Worm (Caenorhabditis elegans) whole organism, L2 larva: ENCODE data around the gene his-37.

ENCODE experiments used
- C34F6.9 ChIP-seq: fragments of 150-350 bp; optimal IDR thresholded peaks from 2 replicates; lab custom pipeline; 2014; ENCODE audit warnings: missing biosample characterization, missing genetic modification characterization
- F13H6.1 ChIP-seq: sonication (generic microtip); optimal IDR thresholded peaks from 2 replicates; lab custom pipeline; 2016; ENCODE audit warnings: missing genetic modification characterization, missing compliant biosample characterization
- Y55F3AM.14 ChIP-seq: fragments of 200-800 bp; sonication (Bioruptor generic); optimal IDR thresholded peaks from 2 replicates; lab custom pipeline; 2018; ENCODE audit warnings: mild to moderate bottlenecking, missing genetic modification characterization, missing compliant biosample characterization
- alr-1 ChIP-seq: fragments of 150-350 bp; optimal IDR thresholded peaks from 2 replicates; lab custom pipeline; 2014; ENCODE audit warnings: missing biosample characterization, missing genetic modification characterization
- aly-2 ChIP-seq: fragments of 150-350 bp; optimal IDR thresholded peaks from 2 replicates; lab custom pipeline; 2014; ENCODE audit warnings: missing biosample characterization, missing genetic modification characterization
- ama-1 ChIP-seq: fragments of 150-350 bp; optimal IDR thresholded peaks from 2 replicates; lab custom pipeline; 2018; ENCODE audit warnings: inconsistent platforms
- ceh-16 ChIP-seq: fragments of 150-350 bp; optimal IDR thresholded peaks from 2 replicates; lab custom pipeline; 2014; ENCODE audit warnings: missing biosample characterization, missing genetic modification characterization
- ceh-82 ChIP-seq: fragments of 150-350 bp; optimal IDR thresholded peaks from 2 replicates; lab custom pipeline; 2014; ENCODE audit warnings: missing biosample characterization, missing genetic modification characterization
- crh-2 ChIP-seq: sonication (generic microtip); optimal IDR thresholded peaks from 2 replicates; lab custom pipeline; 2017; ENCODE audit warnings: missing biosample characterization, missing genetic modification characterization
- dmd-4 ChIP-seq: sonication (generic microtip); optimal IDR thresholded peaks from 2 replicates; lab custom pipeline; 2017; ENCODE audit warnings: missing biosample characterization, missing genetic modification characterization
- egl-27 ChIP-seq: sonication (generic microtip); optimal IDR thresholded peaks from 3 replicates; lab custom pipeline; 2017; ENCODE audit warnings: missing biosample characterization, missing genetic modification reagents, missing genetic modification characterization
- elt-1 ChIP-seq: fragments of 150-350 bp; optimal IDR thresholded peaks from 2 replicates; lab custom pipeline; 2014; ENCODE audit warnings: missing biosample characterization, missing genetic modification characterization
- elt-3 ChIP-seq: sonication (generic microtip); optimal IDR thresholded peaks from 2 replicates; lab custom pipeline; 2017; ENCODE audit warnings: missing biosample characterization, missing genetic modification characterization
- fos-1 ChIP-seq: fragments of 150-350 bp; optimal IDR thresholded peaks from 2 replicates; lab custom pipeline; 2014; ENCODE audit warnings: missing biosample characterization, missing genetic modification characterization
- gmeb-1 ChIP-seq: fragments of 150-350 bp; optimal IDR thresholded peaks from 2 replicates; lab custom pipeline; 2014; ENCODE audit warnings: missing biosample characterization, missing genetic modification characterization
- lin-11 ChIP-seq: fragments of 150-350 bp; sonication (generic microtip); optimal IDR thresholded peaks from 2 replicates; lab custom pipeline; 2014; ENCODE audit warnings: missing biosample characterization, missing genetic modification characterization, inconsistent platforms, mixed read lengths
- lin-13 ChIP-seq: fragments of 150-350 bp; optimal IDR thresholded peaks from 2 replicates; lab custom pipeline; 2014; ENCODE audit warnings: missing biosample characterization, missing genetic modification reagents, missing genetic modification characterization
- lin-39 ChIP-seq: fragments of 150-350 bp; optimal IDR thresholded peaks from 2 replicates; lab custom pipeline; 2014; ENCODE audit warnings: missing biosample characterization, missing genetic modification reagents, missing genetic modification characterization
- lsy-2 ChIP-seq, 2 experiments: fragments of 150-350 bp in 1 of 2; sonication (generic microtip) in 1 of 2; optimal IDR thresholded peaks; 2 replicates each; lab custom pipeline; 2014 to 2017; ENCODE audit warnings: missing biosample characterization in 2 of 2, missing genetic modification characterization in 2 of 2
- mab-5 ChIP-seq: fragments of 150-350 bp; optimal IDR thresholded peaks from 2 replicates; lab custom pipeline; 2014; ENCODE audit warnings: missing biosample characterization, missing genetic modification characterization
- mbf-1 ChIP-seq: sonication (generic microtip); optimal IDR thresholded peaks from 2 replicates; lab custom pipeline; 2017; ENCODE audit warnings: missing biosample characterization, missing genetic modification characterization
- mdl-1 ChIP-seq, 2 experiments: fragments of 150-350 bp in 1 of 2; sonication (generic microtip) in 1 of 2; optimal IDR thresholded peaks; 2 replicates each; lab custom pipeline; 2017; ENCODE audit warnings: missing biosample characterization in 2 of 2, missing genetic modification characterization in 2 of 2
- nhr-129 ChIP-seq: fragments of 150-350 bp; optimal IDR thresholded peaks from 2 replicates; lab custom pipeline; 2014; ENCODE audit warnings: missing biosample characterization, missing genetic modification characterization
- nhr-21 ChIP-seq: fragments of 150-350 bp; optimal IDR thresholded peaks from 2 replicates; lab custom pipeline; 2014; ENCODE audit warnings: missing biosample characterization, missing genetic modification characterization
- nhr-23 ChIP-seq: fragments of 150-350 bp; optimal IDR thresholded peaks from 2 replicates; lab custom pipeline; 2014; ENCODE audit warnings: missing biosample characterization, missing genetic modification reagents, missing genetic modification characterization
- nhr-237 ChIP-seq: fragments of 150-350 bp; optimal IDR thresholded peaks from 2 replicates; lab custom pipeline; 2014; ENCODE audit warnings: missing biosample characterization, missing genetic modification characterization
- nhr-6 ChIP-seq: fragments of 150-350 bp; optimal IDR thresholded peaks from 2 replicates; lab custom pipeline; 2014; ENCODE audit warnings: missing biosample characterization, missing genetic modification characterization
- peb-1 ChIP-seq: fragments of 150-350 bp; optimal IDR thresholded peaks from 2 replicates; lab custom pipeline; 2014; ENCODE audit warnings: missing biosample characterization, missing genetic modification characterization
- sem-4 ChIP-seq: fragments of 150-350 bp; optimal IDR thresholded peaks from 2 replicates; lab custom pipeline; 2014; ENCODE audit warnings: missing biosample characterization, missing genetic modification reagents, missing genetic modification characterization
- skn-1 ChIP-seq: sonication (generic microtip); optimal IDR thresholded peaks from 2 replicates; lab custom pipeline; 2017; ENCODE audit warnings: missing biosample characterization, missing genetic modification characterization
- sma-3 ChIP-seq: sonication (generic microtip); optimal IDR thresholded peaks from 2 replicates; lab custom pipeline; 2016; ENCODE audit warnings: missing genetic modification reagents, missing genetic modification characterization, missing compliant biosample characterization
- sma-9 ChIP-seq, 2 experiments: fragments of 150-350 bp in 1 of 2; sonication (generic microtip) in 1 of 2; optimal IDR thresholded peaks; 2 replicates each; lab custom pipeline; 2014 to 2016; ENCODE audit warnings: missing genetic modification characterization in 2 of 2, mild to moderate bottlenecking in 1 of 2, missing biosample characterization in 1 of 2, missing compliant biosample characterization in 1 of 2, missing genetic modification reagents in 1 of 2, moderate library complexity in 1 of 2
- unc-39 ChIP-seq: fragments of 150-350 bp; optimal IDR thresholded peaks from 2 replicates; lab custom pipeline; 2014; ENCODE audit warnings: missing biosample characterization, missing genetic modification characterization
- unc-55 ChIP-seq: fragments of 150-350 bp; sonication (generic microtip); optimal IDR thresholded peaks from 3 replicates; lab custom pipeline; 2014; ENCODE audit warnings: missing biosample characterization, missing genetic modification reagents, missing genetic modification characterization
- zag-1 ChIP-seq: fragments of 150-350 bp; optimal IDR thresholded peaks from 2 replicates; lab custom pipeline; 2014; ENCODE audit warnings: missing biosample characterization, missing genetic modification characterization
- ztf-1 ChIP-seq: fragments of 200-800 bp; sonication (Bioruptor generic); conservative IDR thresholded peaks from 2 replicates; pipeline ENCODE4 v1.3.6; 2022; ENCODE audit warnings: missing genetic modification characterization, missing compliant biosample characterization
- ztf-11 ChIP-seq: sonication (generic microtip); optimal IDR thresholded peaks from 2 replicates; lab custom pipeline; 2017; ENCODE audit warnings: missing biosample characterization, missing genetic modification characterization

his-37 gene

DNA sequence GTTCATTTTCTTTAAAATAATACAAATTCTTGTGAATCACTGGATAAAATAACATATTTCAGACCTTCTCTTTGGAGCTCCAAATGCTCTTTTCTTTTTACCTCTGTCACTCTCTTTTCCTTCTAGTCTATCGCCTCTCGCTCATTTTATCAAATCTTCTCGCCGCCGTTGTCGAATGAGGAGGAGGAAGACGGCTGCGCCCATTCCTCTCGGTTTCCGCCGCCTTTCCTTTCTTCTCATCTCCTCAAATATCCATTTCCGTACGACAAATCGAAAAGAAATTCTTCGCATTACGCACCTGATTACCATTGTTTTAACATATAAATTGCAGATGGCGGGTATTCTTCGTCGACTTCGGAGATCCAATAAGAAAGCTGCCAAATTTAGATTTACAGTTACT, 3.4 kb downstream of the his-37 start, which contains the start of gene ehbp-1:
TSS of gene ehbp-1 (plus strand) at position 332 of the 400 bp plus-strand sequence.
- TF ChIP-seq peb-1 (no peak), C34F6.9 (tag; lab: Kevin White, UChicago) (peak; percentile 32), aly-2 (no peak), skn-1 (tag; lab: Kevin White, UChicago) (no peak), mbf-1 (tag; lab: Kevin White, UChicago) (no peak), lsy-2 (tag; optimal IDR thresholded peaks at IDR 0.05; lab: Kevin White, UChicago) (peak in 1 of 2 experiments; percentile 3), unc-55 (GFP tag; lab: Kevin White, UChicago) (peak; percentile 40), sma-9 (GFP tag; optimal IDR thresholded peaks at IDR 0.05; lab: Kevin White, UChicago) (peak; percentile 29), sma-9 (tag; optimal IDR thresholded peaks at IDR 0.05; lab: Kevin White, UChicago) (no peak)

DNA sequence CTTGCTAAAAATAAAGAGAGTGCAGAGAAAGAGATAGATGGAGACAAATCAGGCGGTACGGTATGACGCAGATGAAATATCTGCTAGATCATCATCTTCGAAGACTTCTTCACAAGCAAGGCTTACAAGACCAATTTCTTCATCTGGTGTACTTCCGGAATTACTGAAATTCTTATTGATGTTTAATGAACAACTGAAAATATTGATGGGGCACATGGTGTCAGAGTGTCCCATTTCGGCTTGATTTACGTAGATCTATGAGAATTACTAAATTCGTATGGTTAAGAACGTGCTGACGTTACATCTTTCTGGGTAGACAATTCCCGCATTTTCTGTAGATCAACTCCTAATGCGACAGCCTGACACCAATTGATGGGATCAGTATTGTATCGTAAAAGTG, 9.8 kb downstream of the his-37 start:
- no peak for TF ChIP-seq skn-1 (tag; lab: Kevin White, UChicago)
- TF ChIP-seq crh-2 (tag; lab: Kevin White, UChicago): no peak
- TF ChIP-seq zag-1 (tag; lab: Kevin White, UChicago): no peak
- no peak for TF ChIP-seq ztf-1 (GFP tag; lab: Robert Waterston, UW)

DNA sequence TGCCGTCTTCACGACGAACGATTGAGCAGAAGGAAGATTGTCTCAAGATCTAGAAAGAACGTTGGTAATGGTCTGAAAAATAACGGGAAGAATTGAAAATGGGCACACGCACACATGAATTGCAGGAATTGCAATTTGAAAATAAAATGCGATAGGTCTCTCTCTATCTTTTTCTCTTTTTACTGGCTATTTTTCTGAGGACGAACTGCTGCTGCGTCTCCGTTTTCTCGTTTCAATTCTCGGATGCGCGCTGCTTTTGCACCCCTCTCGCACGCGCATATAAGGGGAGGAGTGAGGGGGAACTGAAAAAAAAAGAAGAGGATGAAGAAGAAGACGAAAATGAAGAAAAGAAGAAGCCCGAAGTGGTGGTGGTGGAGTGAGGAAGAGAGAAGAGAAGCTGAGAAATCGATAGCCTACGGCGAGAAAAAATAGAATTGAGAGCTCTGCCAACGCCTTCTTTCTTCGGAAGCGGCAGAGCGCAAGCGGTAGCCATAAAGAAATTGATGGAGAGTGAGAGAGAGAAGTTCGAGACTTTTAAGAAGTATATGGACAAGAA, 14.8 kb downstream of the his-37 start, which contains the start of gene rgef-1:
TSS of gene rgef-1 (minus strand) at position 51 of the 556 bp plus-strand sequence.
- TF ChIP-seq lin-13 (GFP tag; lab: Kevin White, UChicago) (peak; percentile 50), ceh-16 (tag; lab: Kevin White, UChicago) (no peak), mab-5 (peak; percentile 59), gmeb-1 (no peak), Y55F3AM.14 (GFP tag; lab: Kevin White, UChicago) (peak; percentile 53), nhr-23 (tag; lab: Kevin White, UChicago) (no peak), ztf-1 (GFP tag; lab: Robert Waterston, UW) (no peak), alr-1 (tag; lab: Kevin White, UChicago) (no peak), dmd-4 (tag; lab: Kevin White, UChicago) (no peak), sma-3 (GFP tag; lab: Kevin White, UChicago) (no peak), unc-39 (no peak), nhr-237 (tag; lab: Kevin White, UChicago) (no peak), mdl-1 (tag; optimal IDR thresholded peaks at IDR 0.05; lab: Kevin White, UChicago) (peak; percentile 47 to 78), nhr-21 (tag; lab: Kevin White, UChicago) (no peak), lin-11 (tag; lab: Kevin White, UChicago) (peak; percentile 59), crh-2 (tag; lab: Kevin White, UChicago) (peak; percentile 76), zag-1 (tag; lab: Kevin White, UChicago) (peak; percentile 85), ama-1 (lab: Kevin White, UChicago) (no peak), lsy-2 (tag; optimal IDR thresholded peaks at IDR 0.05; lab: Kevin White, UChicago) (peak; percentile 33 to 66), elt-1 (no peak), F13H6.1 (peak; percentile 81), nhr-6 (tag; lab: Kevin White, UChicago) (no peak), nhr-129 (tag; lab: Kevin White, UChicago) (peak; percentile 56), ztf-11 (tag; lab: Kevin White, UChicago) (no peak), aly-2 (no peak), unc-55 (GFP tag; lab: Kevin White, UChicago) (peak; percentile 94), ceh-82 (tag; lab: Kevin White, UChicago) (no peak), sem-4 (tag; lab: Kevin White, UChicago) (peak; percentile 32), sma-9 (GFP tag; optimal IDR thresholded peaks at IDR 0.05; lab: Kevin White, UChicago) (peak; percentile 28), sma-9 (tag; optimal IDR thresholded peaks at IDR 0.05; lab: Kevin White, UChicago) (no peak), elt-3 (no peak), egl-27 (tag; lab: Kevin White, UChicago) (no peak), C34F6.9 (tag; lab: Kevin White, UChicago) (peak; percentile 91), lin-39 (tag; lab: Kevin White, UChicago) (no peak), peb-1 (no peak), fos-1 (tag; lab: Kevin White, UChicago) (peak; percentile 17)
